Worm (Caenorhabditis elegans): ENCODE results near the gene Y38H6C.24.

ce11 chrV:20558270-20558669, 32.0 kb downstream of the Y38H6C.24 start, which contains the start of gene abf-4:
- TF ChIP-seq ceh-48 (tag; optimal IDR thresholded peaks at IDR 0.05): no peak
- TF ChIP-seq ceh-6 (GFP tag; optimal IDR thresholded peaks at IDR 0.05): no peak
- TF ChIP-seq nfya-1 (tag; optimal IDR thresholded peaks at IDR 0.05): no peak
- TF ChIP-seq pha-4 (tag; optimal IDR thresholded peaks at IDR 0.05): no peak
- TF ChIP-seq mec-3 (tag; optimal IDR thresholded peaks at IDR 0.05; ENCODE audit: borderline replicate concordance): no peak
- TF ChIP-seq ceh-9 (tag; optimal IDR thresholded peaks at IDR 0.05): no peak
- no peak for TF ChIP-seq K09A11.1 (tag; optimal IDR thresholded peaks at IDR 0.05; ENCODE audit: insufficient read depth)
